Worm (Caenorhabditis elegans): ENCODE data around the gene D1079.1.

The D1079.1 gene

DNA sequence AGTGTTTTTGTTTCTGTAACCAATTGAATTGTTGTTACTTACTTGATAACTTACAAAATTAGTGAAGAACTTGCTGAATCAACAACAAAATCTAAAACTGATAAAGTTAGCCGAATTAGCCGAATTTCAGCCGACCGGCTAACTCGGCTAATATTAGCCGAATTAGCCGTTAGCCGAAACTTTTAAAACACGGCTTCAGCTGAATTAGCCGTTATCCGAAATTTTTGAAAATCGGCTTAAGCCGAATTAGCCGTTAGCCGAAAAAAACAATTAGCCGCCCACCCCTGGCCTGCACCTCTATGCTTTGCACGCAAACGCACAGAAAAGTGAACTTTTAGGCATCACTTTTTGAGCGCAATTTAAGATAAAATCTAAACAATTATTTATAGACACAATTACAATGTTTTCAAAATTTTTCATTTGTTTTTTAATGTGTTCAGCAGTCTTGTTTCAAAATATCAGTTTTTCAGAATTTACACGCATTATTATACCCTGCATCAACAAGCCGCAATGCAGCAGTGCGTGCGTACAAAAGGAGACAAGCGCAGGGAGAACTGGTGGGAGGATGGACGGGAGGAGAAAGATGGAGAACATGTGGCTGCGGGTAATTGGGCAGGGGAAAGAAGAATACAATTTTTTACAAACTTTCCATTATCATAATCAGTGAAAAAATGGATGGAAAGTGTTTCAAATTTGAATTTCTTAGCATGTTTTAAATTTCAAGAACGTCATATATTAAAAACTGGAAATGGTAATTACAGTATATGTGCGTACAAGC is 7.7 kb upstream of the D1079.1 start (continued):
- TF ChIP-seq daf-16 (GFP tag; optimal IDR thresholded peaks at IDR 0.05): peak; percentile 33 to 89
- TF ChIP-seq daf-16 (tag; optimal IDR thresholded peaks at IDR 0.05): peak; percentile 74
- TF ChIP-seq nhr-25 (tag; optimal IDR thresholded peaks at IDR 0.05; ENCODE audit: borderline replicate concordance, insufficient read depth): no peak
- TF ChIP-seq T20F7.1 (GFP tag; optimal IDR thresholded peaks at IDR 0.05): peak; percentile 74
- peak; percentile 95 for TF ChIP-seq duxl-1 (tag; optimal IDR thresholded peaks at IDR 0.05; ENCODE audit: poor library complexity)
- peak; percentile 65 for TF ChIP-seq Y5F2A.4 (GFP tag; optimal IDR thresholded peaks at IDR 0.05)
- peak in 1 of 2 experiments; percentile 41 for TF ChIP-seq hif-1 (tag; optimal IDR thresholded peaks at IDR 0.05)
- TF ChIP-seq lin-1 (GFP tag; IDR thresholded peaks at IDR 0.05): no peak; the same call in 1 of the 2 replicates
- peak; percentile 92 for TF ChIP-seq mes-2 (tag; optimal IDR thresholded peaks at IDR 0.05; ENCODE audit: poor library complexity, severe bottlenecking)
- TF ChIP-seq fos-1 (tag; optimal IDR thresholded peaks at IDR 0.05): no peak
- TF ChIP-seq gei-8 (GFP tag; optimal IDR thresholded peaks at IDR 0.05): no peak
- TF ChIP-seq lin-39 (tag; optimal IDR thresholded peaks at IDR 0.05): no peak
- peak; percentile 71 for TF ChIP-seq hlh-30 (tag; optimal IDR thresholded peaks at IDR 0.05; ENCODE audit: insufficient read depth)
- TF ChIP-seq nhr-48 (tag; optimal IDR thresholded peaks at IDR 0.05): peak; percentile 58

DNA sequence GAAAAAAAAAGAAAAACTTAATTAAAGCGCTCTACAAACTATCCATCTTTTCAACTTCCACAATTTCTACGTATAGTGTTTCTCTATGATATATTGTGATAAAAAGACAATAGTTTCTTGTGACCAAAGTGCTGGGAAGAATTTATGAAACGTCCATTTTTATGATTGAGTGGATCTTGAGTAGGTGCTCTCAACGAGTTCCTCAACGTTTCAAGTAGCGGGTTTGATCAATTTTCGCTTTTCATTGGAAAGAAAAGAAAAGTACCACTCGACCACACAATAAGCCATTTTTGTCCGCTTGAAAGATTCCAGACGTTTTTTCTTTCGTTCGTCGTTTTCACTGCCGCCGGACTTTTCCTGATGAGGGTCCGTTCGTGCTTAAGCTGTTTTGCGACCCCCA is 5.5 kb upstream of the D1079.1 start:
- no peak for TF ChIP-seq egl-27 (tag; optimal IDR thresholded peaks at IDR 0.05)
- TF ChIP-seq aly-2 (tag; optimal IDR thresholded peaks at IDR 0.05): no peak
- TF ChIP-seq unc-130 (GFP tag; optimal IDR thresholded peaks at IDR 0.05): no peak
- no peak for TF ChIP-seq sdz-12 (GFP tag; optimal IDR thresholded peaks at IDR 0.05)
- TF ChIP-seq nhr-77 (tag; optimal IDR thresholded peaks at IDR 0.05): no peak
- no peak for TF ChIP-seq hif-1 (tag; optimal IDR thresholded peaks at IDR 0.05)
- no peak for TF ChIP-seq lin-39 (tag; optimal IDR thresholded peaks at IDR 0.05)
- TF ChIP-seq gei-8 (GFP tag; optimal IDR thresholded peaks at IDR 0.05): no peak

DNA sequence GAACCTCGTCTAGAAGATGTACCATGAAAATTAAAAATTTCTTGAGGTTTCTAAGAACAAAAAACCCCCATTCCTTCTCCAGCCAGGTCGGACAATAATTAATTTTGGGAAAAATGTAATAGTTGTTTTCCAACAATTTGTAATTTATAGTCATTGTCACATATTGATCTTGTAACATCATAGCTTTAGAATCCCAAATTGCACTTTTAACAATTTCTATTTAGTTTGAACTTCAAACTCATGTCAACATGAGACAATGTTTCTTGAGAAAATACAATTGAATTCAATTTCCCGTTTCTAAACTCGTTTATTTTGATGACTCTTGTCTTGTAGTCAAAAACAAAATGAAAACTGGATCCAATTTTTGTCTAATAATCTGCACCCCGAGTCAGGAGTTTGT is 2.7 kb upstream of the D1079.1 start:
- peak; percentile 96 for TF ChIP-seq aha-1 (tag)
- no peak for TF ChIP-seq R02D3.7 (tag; optimal IDR thresholded peaks at IDR 0.05)
- TF ChIP-seq nhr-6 (tag; optimal IDR thresholded peaks at IDR 0.05): no peak
- no peak for TF ChIP-seq F37D6.2 (tag; optimal IDR thresholded peaks at IDR 0.05)
- TF ChIP-seq ZK337.2 (GFP tag; IDR thresholded peaks at IDR 0.05): no peak
- no peak for TF ChIP-seq daf-16 (GFP tag; optimal IDR thresholded peaks at IDR 0.05)
- no peak for TF ChIP-seq daf-16 (tag; optimal IDR thresholded peaks at IDR 0.05)

DNA sequence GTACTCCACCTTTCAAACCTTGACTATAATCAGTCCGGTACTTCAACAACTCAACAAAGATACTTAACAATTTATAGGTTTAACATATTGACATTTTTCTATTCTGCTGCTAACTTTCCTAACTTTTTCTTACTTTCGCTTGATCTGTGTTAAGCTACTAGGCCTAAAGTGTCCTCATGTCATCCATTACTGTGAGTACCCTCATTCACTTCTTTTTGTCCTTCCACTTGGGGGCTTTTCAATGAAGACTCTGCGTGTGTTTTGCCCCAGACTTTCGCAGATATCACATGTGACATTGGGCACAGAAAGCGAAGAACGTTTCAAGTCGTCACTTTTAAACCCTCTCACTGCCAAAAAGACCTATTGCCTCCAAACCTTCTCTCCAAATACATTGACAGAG is 1.8 kb downstream of the D1079.1 start:
- TF ChIP-seq hlh-30 (tag; optimal IDR thresholded peaks at IDR 0.05; ENCODE audit: insufficient read depth) (peak; percentile 4), nhr-48 (tag; optimal IDR thresholded peaks at IDR 0.05) (no peak), ceh-20 (GFP tag; IDR thresholded peaks at IDR 0.05) (peak; percentile 32; the same call in 1 of the 2 replicates)

DNA sequence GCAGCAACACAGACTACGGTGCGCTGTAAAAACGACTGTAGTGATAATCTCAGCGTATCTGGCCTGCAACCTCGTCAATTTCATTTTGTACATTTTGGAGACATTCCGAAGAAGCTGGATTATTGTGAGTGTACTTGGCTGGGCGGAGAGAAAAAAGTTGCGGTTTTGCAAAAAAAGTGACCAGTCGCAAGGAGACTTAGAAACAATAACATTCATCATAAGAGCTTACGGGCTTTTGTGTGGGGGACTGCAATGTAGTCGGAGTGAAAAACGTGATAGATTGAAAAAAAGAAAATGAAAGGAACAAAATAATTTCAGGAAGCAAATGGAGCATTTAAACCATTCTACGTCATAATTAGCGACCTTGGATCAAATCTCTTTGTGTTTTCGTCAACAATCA is 5.5 kb downstream of the D1079.1 start:
- TF ChIP-seq nhr-237 (tag; optimal IDR thresholded peaks at IDR 0.05): no peak
- TF ChIP-seq aha-1 (tag): peak; percentile 70
- 0 out of 2 replicates have a peak, but pooled peaks have one; percentile 17 for TF ChIP-seq ceh-20 (GFP tag; IDR thresholded peaks at IDR 0.05)

DNA sequence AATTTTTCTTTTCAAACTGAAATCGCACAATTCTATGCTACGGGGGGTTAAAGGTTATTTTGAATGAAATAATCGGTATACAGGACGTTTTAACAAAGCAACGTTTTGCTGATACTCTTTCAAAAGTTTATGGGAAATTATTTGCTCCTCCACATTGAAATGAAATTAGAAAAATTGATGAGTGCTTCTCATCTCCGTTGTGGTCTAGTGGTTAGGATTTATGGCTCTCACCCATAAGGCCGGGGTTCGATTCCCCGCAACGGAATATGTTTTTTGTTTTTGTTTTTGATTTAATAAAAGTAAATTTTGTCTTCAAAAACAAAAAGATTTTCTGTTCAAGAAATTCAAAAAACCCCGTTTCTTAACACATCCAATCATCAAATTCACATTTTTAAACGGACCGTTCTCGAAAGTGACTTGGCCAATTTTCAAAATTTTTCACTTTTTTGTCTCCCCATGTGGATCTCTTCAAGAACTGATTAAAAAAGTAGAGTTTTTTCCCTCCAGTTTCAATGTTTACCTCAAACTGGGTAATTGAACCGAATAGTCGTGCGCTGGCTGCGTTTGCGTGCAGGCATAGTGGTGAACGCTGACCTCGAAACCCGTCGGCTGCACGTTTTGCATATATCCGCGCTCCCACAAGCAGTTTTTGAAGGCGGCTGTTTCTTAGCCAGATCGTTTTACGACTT is 6.8 kb downstream of the D1079.1 start:
- TF ChIP-seq lin-13 (GFP tag; optimal IDR thresholded peaks at IDR 0.05) (no peak), zfp-3 (GFP tag; conservative IDR thresholded peaks at IDR 0.05) (peak; percentile 49; the same call in 1 of the 2 replicates), madf-9 (GFP tag; conservative IDR thresholded peaks at IDR 0.05) (no peak), hlh-11 (tag; optimal IDR thresholded peaks at IDR 0.05) (no peak), attf-4 (tag; optimal IDR thresholded peaks at IDR 0.05) (no peak), F10B5.3 (tag; optimal IDR thresholded peaks at IDR 0.05) (no peak), Y75B8A.6 (GFP tag; IDR thresholded peaks at IDR 0.05) (no peak), daf-16 (GFP tag; optimal IDR thresholded peaks at IDR 0.05) (peak in 1 of 2 experiments; percentile 4), daf-16 (tag; optimal IDR thresholded peaks at IDR 0.05) (no peak), Y5F2A.4 (GFP tag; optimal IDR thresholded peaks at IDR 0.05) (no peak), ztf-11 (tag; optimal IDR thresholded peaks at IDR 0.05) (no peak), gei-8 (GFP tag; optimal IDR thresholded peaks at IDR 0.05) (no peak), T26A8.4 (GFP tag; IDR thresholded peaks at IDR 0.05) (no peak), ZK337.2 (GFP tag; IDR thresholded peaks at IDR 0.05) (0 out of 2 replicates have a peak, but pooled peaks have one; percentile 20), ceh-44 (GFP tag; IDR thresholded peaks at IDR 0.05) (no peak), unc-62 (GFP tag; optimal IDR thresholded peaks at IDR 0.05 in 1 of 2) (peak in 1 of 2 experiments; percentile 7), unc-62 (tag; optimal IDR thresholded peaks at IDR 0.05) (no peak)
